Fruit fly (Drosophila melanogaster) whole organism: ENCODE data around the gene CG6254.

ENCODE experiments used
- EcR ChIP-seq, 2 experiments: fragments of >200 bp; optimal IDR thresholded peaks; 2 replicates each; lab custom pipeline; 2017; ENCODE audit warnings: missing biosample characterization in 2 of 2, missing genetic modification characterization in 2 of 2, missing genetic modification reagents in 2 of 2
- pan ChIP-seq: fragments of >200 bp; optimal IDR thresholded peaks from 2 replicates; lab custom pipeline; 2017

DNA sequence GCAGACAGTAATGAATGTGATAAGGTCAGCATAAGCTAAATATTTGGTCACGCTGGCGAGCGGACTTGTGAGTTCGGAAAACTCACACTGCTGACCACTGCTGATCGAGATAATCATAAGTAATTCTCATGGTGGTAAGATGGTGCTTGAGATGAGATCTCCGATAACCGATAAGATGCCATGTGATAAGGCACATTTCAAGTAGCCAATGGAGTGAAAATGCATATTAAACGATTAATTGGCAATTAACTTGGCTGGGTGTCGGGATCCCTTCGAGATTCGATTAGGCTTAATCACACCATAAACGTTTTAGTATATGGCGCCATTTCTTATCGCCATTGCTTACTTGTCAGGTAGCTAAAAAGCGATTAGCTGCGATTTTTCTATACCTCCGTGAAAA is 47.4 kb downstream of the CG6254 start:
- TF ChIP-seq EcR (GFP tag; optimal IDR thresholded peaks at IDR 0.05; lab: Kevin White, UChicago) (no peak), pan (no peak)
